Worm (Caenorhabditis elegans) whole organism, L3 larva: ENCODE results near the gene fbxb-49.

Source experiments
- ama-1 ChIP-seq: fragments of 150-350 bp; optimal IDR thresholded peaks from 2 replicates; lab custom pipeline; 2018
- egl-27 ChIP-seq: sonication (generic microtip); optimal IDR thresholded peaks from 4 replicates; lab custom pipeline; 2017; ENCODE audit warnings: missing biosample characterization, missing genetic modification reagents, missing genetic modification characterization
- egl-5 ChIP-seq: fragments of 150-350 bp; optimal IDR thresholded peaks from 2 replicates; lab custom pipeline; 2017; ENCODE audit warnings: missing biosample characterization, missing genetic modification reagents, missing genetic modification characterization, inconsistent platforms
- nhr-11 ChIP-seq: fragments of 150-350 bp; optimal IDR thresholded peaks from 2 replicates; lab custom pipeline; 2014; ENCODE audit warnings: missing biosample characterization, missing genetic modification characterization
- nhr-12 ChIP-seq: fragments of 150-350 bp; optimal IDR thresholded peaks from 2 replicates; lab custom pipeline; 2014; ENCODE audit warnings: missing biosample characterization, missing genetic modification characterization
- nhr-23 ChIP-seq: fragments of 150-350 bp; optimal IDR thresholded peaks from 2 replicates; lab custom pipeline; 2014; ENCODE audit warnings: missing biosample characterization, missing genetic modification reagents, missing genetic modification characterization
- nhr-28 ChIP-seq: fragments of 150-350 bp; optimal IDR thresholded peaks from 2 replicates; lab custom pipeline; 2014; ENCODE audit warnings: missing biosample characterization, missing genetic modification characterization
- nhr-76 ChIP-seq: fragments of 150-350 bp; sonication (generic microtip); optimal IDR thresholded peaks from 5 replicates; lab custom pipeline; 2014; ENCODE audit warnings: missing biosample characterization, missing genetic modification characterization
- pha-4 ChIP-seq: fragments of 150-350 bp; optimal IDR thresholded peaks from 2 replicates; lab custom pipeline; 2014; ENCODE audit warnings: missing biosample characterization, missing genetic modification reagents, missing genetic modification characterization
- sea-2 ChIP-seq: fragments of 150-350 bp; sonication (generic microtip); optimal IDR thresholded peaks from 4 replicates; lab custom pipeline; 2014; ENCODE audit warnings: missing biosample characterization, missing genetic modification reagents, missing genetic modification characterization
- unc-62 ChIP-seq: fragments of 150-350 bp; sonication (generic microtip); optimal IDR thresholded peaks from 4 replicates; lab custom pipeline; 2014; ENCODE audit warnings: missing biosample characterization, missing genetic modification reagents, missing genetic modification characterization

DNA sequence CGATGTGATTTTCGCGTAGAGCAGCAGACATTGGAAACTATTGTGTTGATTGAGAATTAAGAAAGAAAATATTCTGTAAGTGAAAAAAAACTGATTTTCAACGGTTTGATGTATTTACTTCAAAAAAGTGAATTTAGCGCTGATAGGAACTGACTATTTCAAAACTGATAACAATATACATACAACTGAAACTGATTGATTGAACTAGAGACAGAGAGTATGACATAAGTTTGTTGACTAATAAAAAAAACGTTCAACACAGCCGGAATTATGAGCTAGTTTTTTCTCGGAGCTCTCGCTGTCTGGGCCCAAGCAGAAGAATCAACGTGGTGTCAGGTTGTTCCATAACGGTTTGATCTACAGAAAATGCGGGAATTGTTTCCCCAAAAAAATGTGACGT, 45.7 kb downstream of the fbxb-49 start, which contains the start of gene fbxa-164:
- no peak for TF ChIP-seq nhr-23 (tag; lab: Kevin White, UChicago)
- TF ChIP-seq ama-1, result no peak
- TF ChIP-seq nhr-12, result no peak
- no peak for TF ChIP-seq nhr-76 (tag; lab: Kevin White, UChicago)
- peak; percentile 11 for TF ChIP-seq pha-4 (tag; lab: Kevin White, UChicago)
- TF ChIP-seq egl-27 (tag; lab: Kevin White, UChicago), result no peak
- TF ChIP-seq sea-2 (GFP tag; lab: Kevin White, UChicago), result no peak
- TF ChIP-seq nhr-28 (tag; lab: Kevin White, UChicago), result no peak
- no peak for TF ChIP-seq egl-5 (tag; lab: Kevin White, UChicago)
- no peak for TF ChIP-seq nhr-11 (tag; lab: Kevin White, UChicago)
- TF ChIP-seq unc-62, result no peak
